Fruit fly (Drosophila melanogaster): ENCODE data around the gene Ccp84Ab.

DNA sequence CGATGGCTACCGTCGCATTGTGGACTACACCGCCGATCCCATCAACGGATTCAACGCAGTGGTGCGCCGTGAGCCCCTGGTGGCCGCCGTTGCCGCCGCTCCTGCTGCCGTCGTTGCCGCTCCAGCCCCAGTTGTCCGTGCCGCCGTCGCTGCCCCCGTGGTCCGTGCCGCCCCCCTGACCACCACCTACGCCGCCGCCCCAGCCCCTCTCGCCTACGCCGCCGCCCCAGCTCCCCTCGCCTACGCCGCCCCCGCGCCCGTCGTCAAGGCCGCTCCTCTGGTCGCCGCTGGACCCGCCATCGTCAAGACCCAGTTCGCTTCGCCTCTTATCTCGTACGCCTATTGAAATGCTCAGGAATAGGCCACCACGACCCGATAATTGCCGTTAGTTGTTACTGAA lies 15.5 kb downstream of the Ccp84Ab start:
- TF ChIP-seq dmrt93B (GFP tag; optimal IDR thresholded peaks at IDR 0.05) (no peak), psq (GFP tag; optimal IDR thresholded peaks at IDR 0.05) (no peak), sage (GFP tag; optimal IDR thresholded peaks at IDR 0.05) (no peak)
